Fruit fly (Drosophila melanogaster) whole organism: ENCODE measurements around the gene Pi4KIIalpha.

Experiments
- CG8478 ChIP-seq: fragments of >200 bp; optimal IDR thresholded peaks from 2 replicates; lab custom pipeline; 2018; ENCODE audit warnings: inconsistent platforms
- Dll ChIP-seq: fragments of >200 bp; optimal IDR thresholded peaks from 2 replicates; lab custom pipeline; 2017
- EcR ChIP-seq, 2 experiments: fragments of >200 bp; optimal IDR thresholded peaks; 2 replicates each; lab custom pipeline; 2017; ENCODE audit warnings: missing biosample characterization in 2 of 2, missing genetic modification characterization in 2 of 2, missing genetic modification reagents in 2 of 2
- pan ChIP-seq: fragments of >200 bp; optimal IDR thresholded peaks from 2 replicates; lab custom pipeline; 2017
- psq ChIP-seq: fragments of >200 bp; optimal IDR thresholded peaks from 2 replicates; lab custom pipeline; 2017
- usp ChIP-seq: fragments of >200 bp; optimal IDR thresholded peaks from 2 replicates; lab custom pipeline; 2017; ENCODE audit warnings: missing biosample characterization, missing genetic modification characterization, mixed read lengths

The Pi4KIIalpha gene

DNA sequence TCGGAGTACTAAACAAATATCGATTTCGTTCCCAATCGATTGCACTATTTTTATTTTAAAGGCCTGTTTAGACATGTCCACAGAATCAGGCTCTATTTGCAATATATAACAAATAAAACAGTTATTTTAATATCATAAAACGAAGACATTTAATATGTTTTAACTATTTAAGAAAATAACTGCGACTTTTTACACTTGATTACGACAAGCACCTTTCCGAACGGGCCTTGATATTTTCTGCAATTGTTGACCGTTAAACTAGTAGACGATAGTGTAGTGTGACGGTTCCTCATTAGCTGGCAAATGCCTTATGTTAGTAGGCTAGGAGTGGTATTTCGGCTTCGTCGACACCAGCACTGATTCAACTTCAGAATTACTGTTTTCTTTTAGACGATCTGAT, 5.1 kb upstream of the Pi4KIIalpha start, which contains the start of the genes CG2931 and Rheb:
Gene CG2931 (minus strand): TSS at position 26 of the 400 bp plus-strand sequence.
Gene Rheb (plus strand): TSS at position 332 of the 400 bp plus-strand sequence.
- no peak for TF ChIP-seq EcR (GFP tag; optimal IDR thresholded peaks at IDR 0.05; lab: Kevin White, UChicago)
- no peak for TF ChIP-seq usp (GFP tag; lab: Kevin White, UChicago)
- TF ChIP-seq pan (lab: Kevin White, UChicago): no peak
- TF ChIP-seq CG8478 (lab: Kevin White, UChicago): no peak
- no peak for TF ChIP-seq psq (lab: Kevin White, UChicago)
- no peak for TF ChIP-seq Dll

DNA sequence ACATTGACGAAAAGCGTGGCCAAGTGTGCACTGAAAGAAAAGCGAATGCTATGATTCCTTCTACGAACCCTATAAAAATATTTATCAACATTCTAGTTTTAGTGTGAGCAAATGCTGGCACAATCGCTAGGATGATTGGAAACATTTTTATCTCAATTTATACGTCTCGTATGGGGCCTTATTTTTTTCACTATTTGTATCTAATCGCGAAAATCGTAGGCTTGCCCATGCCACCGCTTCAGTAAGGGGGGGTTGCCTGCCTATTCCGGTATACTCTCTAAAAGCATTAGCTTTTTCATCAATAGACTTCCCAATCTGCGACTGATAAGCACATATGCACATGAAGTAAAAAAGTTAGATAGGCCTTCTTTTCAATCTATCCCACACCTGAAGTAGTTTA, 2.2 kb upstream of the Pi4KIIalpha start:
- no peak for TF ChIP-seq CG8478 (lab: Kevin White, UChicago)
- TF ChIP-seq psq (lab: Kevin White, UChicago): no peak
- TF ChIP-seq Dll: no peak
- TF ChIP-seq usp (GFP tag; lab: Kevin White, UChicago): no peak
- TF ChIP-seq pan (lab: Kevin White, UChicago): no peak

DNA sequence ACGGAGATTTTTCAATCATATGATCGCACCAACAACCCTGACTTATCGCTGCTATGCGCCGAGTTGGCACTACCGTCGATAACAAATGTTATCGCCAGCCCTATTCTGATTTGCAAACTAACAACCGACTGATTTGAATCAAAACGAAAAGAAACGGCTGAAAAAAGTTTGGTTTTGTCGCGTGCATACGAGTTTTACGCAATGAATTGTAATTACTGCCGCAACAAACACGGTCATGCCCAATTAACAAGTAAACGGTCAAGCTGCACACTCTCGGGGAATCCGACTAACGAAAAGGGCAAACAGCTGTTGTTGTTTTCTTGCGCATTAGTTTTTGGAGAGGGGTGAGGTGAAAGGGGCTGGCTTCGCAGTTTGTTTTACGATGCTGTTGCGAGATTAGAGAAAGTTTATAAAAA, 1.3 kb upstream of the Pi4KIIalpha start, which contains the start of the genes CG14671 and CG12746:
Gene CG14671 (minus strand): TSS at position 41 of the 416 bp plus-strand sequence.
Gene CG12746 (plus strand): TSS at position 91 of the 416 bp plus-strand sequence.
- TF ChIP-seq Dll (no peak), psq (lab: Kevin White, UChicago) (no peak), EcR (GFP tag; optimal IDR thresholded peaks at IDR 0.05; lab: Kevin White, UChicago) (no peak)

DNA sequence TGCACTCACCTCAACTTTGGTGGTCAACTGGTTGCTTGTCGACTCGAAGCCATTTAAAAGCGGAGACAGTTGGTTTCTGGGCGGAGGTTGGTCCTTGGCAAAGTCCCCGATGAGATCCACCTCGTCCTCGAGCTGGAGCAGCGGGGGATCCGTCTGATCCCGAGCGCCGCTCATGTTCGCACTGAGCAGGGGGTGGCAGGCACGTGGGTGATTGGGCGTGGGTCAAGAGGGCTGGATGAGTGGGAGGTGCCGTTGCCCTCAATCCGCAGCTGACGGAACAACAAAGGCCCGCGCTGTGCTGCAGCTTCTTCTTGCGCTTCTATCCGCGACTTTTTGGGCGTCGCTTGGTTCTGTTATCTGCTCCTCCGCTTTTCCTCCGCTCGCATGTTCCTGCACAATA, 496 bp downstream of the Pi4KIIalpha start:
- no peak for TF ChIP-seq pan (lab: Kevin White, UChicago)
- no peak for TF ChIP-seq psq (lab: Kevin White, UChicago)
- TF ChIP-seq EcR (GFP tag; optimal IDR thresholded peaks at IDR 0.05; lab: Kevin White, UChicago): no peak
- no peak for TF ChIP-seq Dll

DNA sequence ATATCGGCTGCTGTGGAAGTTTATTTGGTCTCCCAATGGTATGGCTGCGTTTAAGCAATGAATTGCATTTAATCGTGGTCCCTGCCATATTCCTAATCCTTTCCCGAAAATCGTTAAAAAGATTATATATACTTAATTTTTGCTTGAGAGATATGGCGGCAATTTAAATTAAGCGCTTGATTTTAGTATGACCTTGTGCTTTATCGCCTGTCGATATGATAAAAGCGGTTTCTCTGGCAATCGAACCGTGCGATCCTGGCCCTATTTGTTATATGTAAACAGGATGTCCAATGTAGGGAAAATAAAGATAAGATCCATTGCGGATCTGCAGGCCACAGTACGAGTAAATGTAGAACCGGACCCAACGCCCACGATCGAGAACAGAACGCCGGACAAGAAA, 8.6 kb downstream of the Pi4KIIalpha start, which contains the start of gene Snm1:
Gene Snm1 (plus strand): TSS at position 233 of the 400 bp plus-strand sequence.
- TF ChIP-seq EcR (GFP tag; optimal IDR thresholded peaks at IDR 0.05; lab: Kevin White, UChicago) (no peak), Dll (no peak), psq (lab: Kevin White, UChicago) (no peak), usp (GFP tag; lab: Kevin White, UChicago) (no peak), CG8478 (lab: Kevin White, UChicago) (no peak), pan (lab: Kevin White, UChicago) (no peak)

DNA sequence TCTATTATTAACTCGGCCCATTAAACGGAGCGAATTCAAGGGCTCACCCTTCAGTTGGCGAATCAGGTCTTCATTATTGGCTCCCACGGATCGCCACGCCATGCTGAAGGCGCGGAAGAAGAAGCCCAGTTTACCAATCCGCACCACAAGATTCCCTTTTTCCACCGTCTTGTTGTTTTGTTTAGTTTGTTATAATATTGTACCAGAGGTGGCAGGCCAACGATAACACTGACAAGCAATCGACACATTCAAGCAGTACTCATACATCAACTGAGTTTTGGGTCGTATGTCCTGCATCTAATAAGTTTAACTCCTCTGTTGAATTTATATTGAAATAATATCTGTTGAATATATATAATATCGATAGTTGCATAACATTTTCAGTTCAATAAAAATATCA, 9.4 kb downstream of the Pi4KIIalpha start, which contains the start of gene Pcmt:
Gene Pcmt (minus strand): TSS at position 235 of the 400 bp plus-strand sequence.
- TF ChIP-seq psq (lab: Kevin White, UChicago): no peak
- TF ChIP-seq usp (GFP tag; lab: Kevin White, UChicago): no peak
- TF ChIP-seq pan (lab: Kevin White, UChicago): no peak
- TF ChIP-seq CG8478 (lab: Kevin White, UChicago): no peak
- no peak for TF ChIP-seq Dll
- no peak for TF ChIP-seq EcR (GFP tag; optimal IDR thresholded peaks at IDR 0.05; lab: Kevin White, UChicago)

DNA sequence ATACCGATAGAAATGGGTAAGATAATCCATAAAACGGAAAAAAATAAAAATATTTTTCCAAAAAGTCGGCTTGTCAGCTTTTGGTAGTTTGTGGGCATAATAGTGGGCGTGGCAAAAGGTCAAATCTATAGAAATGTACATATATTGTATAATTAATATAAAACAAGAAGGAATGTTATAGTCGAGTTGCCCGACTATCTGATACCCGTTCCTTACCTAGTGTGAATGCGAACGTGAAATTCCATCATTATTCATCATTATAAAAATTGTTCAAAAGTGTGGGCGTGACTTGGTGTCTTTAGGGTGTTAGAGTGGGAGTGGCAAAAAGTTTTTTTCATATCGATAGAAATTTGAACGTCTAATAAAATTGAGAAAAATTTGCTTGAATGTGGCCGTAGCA, 11.9 kb downstream of the Pi4KIIalpha start:
- no peak for TF ChIP-seq usp (GFP tag; lab: Kevin White, UChicago)
- TF ChIP-seq psq (lab: Kevin White, UChicago): no peak
- TF ChIP-seq EcR (GFP tag; optimal IDR thresholded peaks at IDR 0.05; lab: Kevin White, UChicago): no peak
- TF ChIP-seq Dll: no peak
- no peak for TF ChIP-seq pan (lab: Kevin White, UChicago)
- TF ChIP-seq CG8478 (lab: Kevin White, UChicago): no peak

DNA sequence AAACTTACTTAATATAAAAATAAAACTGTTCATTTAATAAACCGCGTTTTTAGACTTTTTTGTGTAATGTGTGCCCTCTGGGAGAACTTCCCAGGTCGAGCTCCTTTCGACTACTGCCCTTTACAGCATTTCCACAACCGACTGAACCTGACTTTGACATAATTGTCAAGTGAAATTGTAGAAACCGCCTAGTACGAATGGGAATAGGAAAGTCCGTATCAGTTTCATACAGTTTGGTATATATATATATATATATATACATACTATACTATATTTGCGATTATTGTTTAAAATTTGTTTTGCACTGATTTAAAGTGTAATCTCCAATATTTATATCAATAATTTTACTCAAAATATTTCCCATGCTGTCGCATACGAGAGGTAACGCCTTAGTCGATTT, 12.4 kb downstream of the Pi4KIIalpha start, which contains the start of gene mia:
Gene mia (minus strand): TSS at position 101 of the 400 bp plus-strand sequence.
- TF ChIP-seq usp (GFP tag; lab: Kevin White, UChicago): no peak
- TF ChIP-seq pan (lab: Kevin White, UChicago): no peak
- TF ChIP-seq EcR (GFP tag; optimal IDR thresholded peaks at IDR 0.05; lab: Kevin White, UChicago): no peak
- no peak for TF ChIP-seq Dll
- TF ChIP-seq psq (lab: Kevin White, UChicago): no peak
- TF ChIP-seq CG8478 (lab: Kevin White, UChicago): no peak

DNA sequence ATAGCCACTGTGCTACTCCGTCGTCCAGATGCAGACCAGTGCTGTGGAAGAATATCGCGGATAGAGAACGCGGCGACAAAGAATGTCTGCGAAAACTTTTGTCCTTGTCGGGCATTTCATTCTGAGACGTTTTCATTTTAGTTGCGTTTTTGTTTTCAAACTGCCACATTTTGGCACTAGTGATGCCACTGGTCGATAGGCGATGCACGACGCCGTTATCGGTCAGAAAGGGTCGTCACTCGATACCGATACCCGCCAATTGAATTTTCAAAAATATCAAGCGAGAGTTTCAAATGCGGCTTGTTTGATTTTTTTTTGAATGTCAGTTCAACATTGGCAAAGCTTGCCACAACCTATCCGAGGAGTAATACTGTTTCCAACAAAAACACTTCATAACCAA, 13.0 kb downstream of the Pi4KIIalpha start:
- TF ChIP-seq CG8478 (lab: Kevin White, UChicago) (no peak), EcR (GFP tag; optimal IDR thresholded peaks at IDR 0.05; lab: Kevin White, UChicago) (no peak), usp (GFP tag; lab: Kevin White, UChicago) (no peak), psq (lab: Kevin White, UChicago) (no peak), pan (lab: Kevin White, UChicago) (no peak), Dll (no peak)

DNA sequence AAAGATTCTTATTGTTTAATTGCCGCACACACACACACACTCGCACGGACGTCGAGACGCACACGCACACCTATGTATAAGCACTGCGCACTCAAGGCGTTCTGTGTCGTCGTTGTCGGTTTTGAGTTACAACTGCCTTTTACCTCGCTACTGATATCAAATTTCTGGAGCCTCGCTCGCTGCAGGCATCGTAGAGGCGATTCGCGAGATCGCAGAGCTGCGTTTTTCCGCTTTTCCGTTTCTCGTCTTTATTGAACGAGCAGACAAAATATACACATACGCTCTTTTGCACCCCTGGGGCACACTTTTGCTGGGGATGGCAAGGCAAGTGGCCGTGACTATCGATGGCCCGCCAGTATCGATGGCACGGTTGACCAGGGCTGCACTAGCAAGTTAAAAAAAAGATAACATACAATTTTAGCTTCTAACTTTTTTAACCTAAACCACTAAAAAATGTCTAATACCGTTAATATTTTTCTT, 15.9 kb downstream of the Pi4KIIalpha start, which contains the start of gene CG2519:
Gene CG2519 (minus strand): TSS at position 312 of the 480 bp plus-strand sequence.
- TF ChIP-seq usp (GFP tag; lab: Kevin White, UChicago) (no peak), CG8478 (lab: Kevin White, UChicago) (no peak), Dll (no peak), psq (lab: Kevin White, UChicago) (no peak), pan (lab: Kevin White, UChicago) (no peak), EcR (GFP tag; optimal IDR thresholded peaks at IDR 0.05; lab: Kevin White, UChicago) (no peak)

DNA sequence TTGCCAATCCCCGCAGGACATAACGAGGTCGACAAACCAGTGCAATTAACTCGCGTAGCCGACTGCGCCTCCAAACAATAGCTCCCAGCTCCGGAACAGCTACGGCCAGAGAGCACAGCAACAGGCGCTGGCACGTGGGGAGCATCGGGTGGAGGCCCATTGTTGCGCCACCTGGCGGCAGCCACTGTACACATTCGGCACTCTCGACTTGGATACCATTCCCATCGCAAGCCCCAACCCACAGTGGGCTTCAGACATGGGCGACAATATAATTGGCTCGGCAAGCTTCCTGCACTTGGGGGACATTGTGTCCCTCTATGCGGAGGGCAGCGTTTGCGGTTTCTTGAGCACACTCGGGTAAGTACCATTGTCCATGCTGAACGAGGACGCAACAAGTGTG, 35.9 kb downstream of the Pi4KIIalpha start:
- no peak for TF ChIP-seq Dll
- no peak for TF ChIP-seq CG8478 (lab: Kevin White, UChicago)
- TF ChIP-seq pan (lab: Kevin White, UChicago): no peak
- no peak for TF ChIP-seq psq (lab: Kevin White, UChicago)
- TF ChIP-seq usp (GFP tag; lab: Kevin White, UChicago): no peak

DNA sequence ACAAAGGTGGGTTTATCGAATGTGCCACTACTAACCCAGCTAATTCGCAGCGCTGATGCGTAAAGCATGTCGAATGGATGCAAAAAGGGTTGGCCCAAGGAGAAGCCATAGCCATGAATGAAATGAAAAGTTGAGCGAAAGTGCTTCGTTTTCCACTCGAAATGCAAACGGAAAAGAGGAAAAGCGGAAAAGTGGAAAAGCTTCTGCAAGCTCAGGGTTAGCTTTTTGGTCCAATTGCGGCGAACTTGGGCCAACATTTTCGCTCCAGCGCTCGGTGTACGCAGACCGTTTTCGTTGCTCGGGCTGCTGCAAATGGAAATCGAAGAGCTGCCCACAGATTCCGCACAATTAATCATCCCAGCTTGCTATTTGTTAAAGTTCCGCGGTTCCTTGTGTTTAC, 38.6 kb downstream of the Pi4KIIalpha start:
- no peak for TF ChIP-seq psq (lab: Kevin White, UChicago)
- TF ChIP-seq Dll: no peak
- TF ChIP-seq pan (lab: Kevin White, UChicago): no peak
- no peak for TF ChIP-seq usp (GFP tag; lab: Kevin White, UChicago)
- no peak for TF ChIP-seq CG8478 (lab: Kevin White, UChicago)
- TF ChIP-seq EcR (GFP tag; optimal IDR thresholded peaks at IDR 0.05; lab: Kevin White, UChicago): no peak
